Fruit fly (Drosophila melanogaster): ENCODE data around the gene CG31380.

dm6 chr3R:25753798-25754197 lies 35.5 kb downstream of the CG31380 start:
- TF ChIP-seq Snoo (tag; optimal IDR thresholded peaks at IDR 0.05) (no peak), CG15710 (tag; optimal IDR thresholded peaks at IDR 0.05) (no peak), CG4496 (GFP tag; IDR thresholded peaks at IDR 0.05) (peak; percentile 55; the same call in 1 of the 3 replicates), EcR (GFP tag; optimal IDR thresholded peaks at IDR 0.05) (no peak), rn (GFP tag; IDR thresholded peaks at IDR 0.05) (no peak), fd96Ca (GFP tag; IDR thresholded peaks at IDR 0.05) (peak; percentile 24; the same call in 1 of the 3 replicates), Ets98B (GFP tag; IDR thresholded peaks at IDR 0.05) (0 out of 2 replicates have a peak, but pooled peaks have one; percentile 22), CG17806 (tag; optimal IDR thresholded peaks at IDR 0.05) (no peak), CG8301 (tag; optimal IDR thresholded peaks at IDR 0.05) (no peak), CG10348 (GFP tag; IDR thresholded peaks at IDR 0.05) (no peak), CG13204 (GFP tag; optimal IDR thresholded peaks at IDR 0.05) (no peak)

All from whole organism, pupa.